Worm (Caenorhabditis elegans) whole organism, young adult: ENCODE results near the gene ZK899.5.

Experiments used
- B0261.1 ChIP-seq: sonication (generic microtip); optimal IDR thresholded peaks from 2 replicates; lab custom pipeline; 2016; ENCODE audit warnings: mild to moderate bottlenecking, missing genetic modification characterization, moderate library complexity, missing compliant biosample characterization
- F22D6.2 ChIP-seq: sonication (generic microtip); optimal IDR thresholded peaks from 2 replicates; lab custom pipeline; 2016; ENCODE audit warnings: mild to moderate bottlenecking, missing genetic modification characterization, missing compliant biosample characterization
- F23B12.7 ChIP-seq: sonication (generic microtip); optimal IDR thresholded peaks from 2 replicates; lab custom pipeline; 2017; ENCODE audit warnings: missing genetic modification characterization, mild to moderate bottlenecking, missing compliant biosample characterization, antibody characterized with exemption, moderate library complexity; ENCODE audit not compliant: insufficient read depth
- F33H1.4 ChIP-seq: fragments of 200-800 bp; sonication (Bioruptor generic); IDR thresholded peaks from 2 replicates; pipeline ENCODE4 v1.3.6; 2022; ENCODE audit warnings: missing genetic modification reagents, missing genetic modification characterization, missing compliant biosample characterization
- F57A8.1 ChIP-seq: fragments of 200-800 bp; sonication (Bioruptor generic); optimal IDR thresholded peaks from 2 replicates; lab custom pipeline; 2018; ENCODE audit warnings: mild to moderate bottlenecking, missing genetic modification characterization, moderate library complexity, missing compliant biosample characterization
- F57C9.4 ChIP-seq: sonication (generic microtip); optimal IDR thresholded peaks from 2 replicates; lab custom pipeline; 2017; ENCODE audit warnings: mild to moderate bottlenecking, missing genetic modification characterization, missing compliant biosample characterization
- K12H6.12 ChIP-seq: fragments of 200-800 bp; sonication (Bioruptor generic); optimal IDR thresholded peaks from 2 replicates; lab custom pipeline; 2018; ENCODE audit warnings: mild to moderate bottlenecking, missing genetic modification characterization, missing compliant biosample characterization
- Y53G8AR.9 ChIP-seq: fragments of 200-800 bp; sonication (Bioruptor generic); conservative IDR thresholded peaks from 2 replicates; pipeline ENCODE4 v1.3.6; 2022; ENCODE audit warnings: missing genetic modification reagents, missing genetic modification characterization, missing compliant biosample characterization
- ama-1 ChIP-seq, 3 experiments: fragments of 150-350 bp in 1 of 3; sonication (generic microtip) in 2 of 3; optimal IDR thresholded peaks; 2 replicates each; lab custom pipeline; 2014 to 2018; ENCODE audit warnings: missing biosample characterization in 2 of 3, missing genetic modification characterization in 2 of 3, missing genetic modification reagents in 2 of 3
- attf-5 ChIP-seq: fragments of 200-800 bp; sonication (Bioruptor generic); optimal IDR thresholded peaks from 2 replicates; lab custom pipeline; 2018; ENCODE audit warnings: mild to moderate bottlenecking, missing genetic modification characterization, missing compliant biosample characterization
- bed-1 ChIP-seq: fragments of 200-800 bp; sonication (Bioruptor generic); IDR thresholded peaks from 2 replicates; pipeline ENCODE4 v1.3.6; 2022; ENCODE audit warnings: missing genetic modification reagents, missing genetic modification characterization, missing compliant biosample characterization
- bed-2 ChIP-seq: fragments of 200-800 bp; sonication (Bioruptor generic); IDR thresholded peaks from 2 replicates; pipeline ENCODE4 v1.3.6; 2022; ENCODE audit warnings: missing genetic modification reagents, missing genetic modification characterization, missing compliant biosample characterization
- cebp-1 ChIP-seq, 2 experiments: fragments of 200-800 bp in 1 of 2; sonication (Bioruptor generic) in 1 of 2; sonication (generic microtip) in 1 of 2; IDR thresholded peaks in 1 of 2; optimal IDR thresholded peaks in 1 of 2; 2 replicates each; pipeline versions ENCODE4 v1.3.6 to Lab custom; 2017 to 2022; ENCODE audit warnings: missing compliant biosample characterization in 2 of 2, missing genetic modification characterization in 2 of 2, mild to moderate bottlenecking in 1 of 2, missing genetic modification reagents in 1 of 2, moderate library complexity in 1 of 2
- ceh-58 ChIP-seq: fragments of 200-800 bp; sonication (Bioruptor generic); IDR thresholded peaks from 2 replicates; pipeline ENCODE4 v1.3.6; 2022; ENCODE audit warnings: missing genetic modification characterization, missing compliant biosample characterization
- ceh-79 ChIP-seq: sonication (generic microtip); optimal IDR thresholded peaks from 2 replicates; lab custom pipeline; 2017; ENCODE audit warnings: mild to moderate bottlenecking, missing genetic modification characterization, missing compliant biosample characterization
- die-1 ChIP-seq: sonication (generic microtip); optimal IDR thresholded peaks from 2 replicates; lab custom pipeline; 2016; ENCODE audit warnings: missing genotype, mild to moderate bottlenecking, missing genetic modification characterization, missing compliant biosample characterization
- dpff-1 ChIP-seq: sonication (generic microtip); optimal IDR thresholded peaks from 2 replicates; lab custom pipeline; 2017; ENCODE audit warnings: mild to moderate bottlenecking, missing genetic modification characterization, missing compliant biosample characterization
- dpl-1 ChIP-seq: fragments of 150-350 bp; optimal IDR thresholded peaks from 2 replicates; lab custom pipeline; 2014; ENCODE audit warnings: missing biosample characterization, missing genetic modification reagents, missing genetic modification characterization
- egl-44 ChIP-seq: fragments of 200-800 bp; sonication (Bioruptor generic); IDR thresholded peaks from 2 replicates; pipeline ENCODE4 v1.3.6; 2022; ENCODE audit warnings: missing genetic modification reagents, missing genetic modification characterization, missing compliant biosample characterization
- fkh-3 ChIP-seq: sonication (generic microtip); optimal IDR thresholded peaks from 2 replicates; lab custom pipeline; 2016; ENCODE audit warnings: mild to moderate bottlenecking, missing genetic modification characterization, missing compliant biosample characterization
- him-1 ChIP-seq: sonication (generic microtip); optimal IDR thresholded peaks from 2 replicates; lab custom pipeline; 2016; ENCODE audit warnings: missing genotype, missing genetic modification reagents, missing genetic modification characterization, missing compliant biosample characterization
- hlh-12 ChIP-seq: sonication (generic microtip); optimal IDR thresholded peaks from 2 replicates; lab custom pipeline; 2016; ENCODE audit warnings: missing genetic modification characterization, missing compliant biosample characterization
- hmg-20 ChIP-seq: fragments of 200-800 bp; sonication (Bioruptor generic); IDR thresholded peaks from 2 replicates; pipeline ENCODE4 v1.3.6; 2022; ENCODE audit warnings: missing genetic modification reagents, missing genetic modification characterization, missing compliant biosample characterization
- lag-1 ChIP-seq: fragments of 200-800 bp; sonication (Bioruptor generic); IDR thresholded peaks from 2 replicates; pipeline ENCODE4 v1.3.6; 2022; ENCODE audit warnings: missing genetic modification reagents, missing genetic modification characterization, missing compliant biosample characterization
- let-607 ChIP-seq, 2 experiments: fragments of 200-800 bp in 1 of 2; sonication (Bioruptor generic) in 1 of 2; sonication (generic microtip) in 1 of 2; optimal IDR thresholded peaks; 2 replicates each; lab custom pipeline; 2016 to 2018; ENCODE audit warnings: mild to moderate bottlenecking in 2 of 2, missing compliant biosample characterization in 2 of 2, missing genetic modification characterization in 2 of 2, moderate library complexity in 2 of 2, missing genotype in 1 of 2
- madf-6 ChIP-seq: fragments of 200-800 bp; sonication (Bioruptor generic); IDR thresholded peaks from 2 replicates; pipeline ENCODE4 v1.3.6; 2022; ENCODE audit warnings: missing genetic modification reagents, missing genetic modification characterization, missing compliant biosample characterization
- madf-8 ChIP-seq: fragments of 200-800 bp; sonication (Bioruptor generic); conservative IDR thresholded peaks from 2 replicates; pipeline ENCODE4 v1.3.6; 2022; ENCODE audit warnings: missing genetic modification reagents, missing genetic modification characterization, missing compliant biosample characterization
- mcd-1 ChIP-seq: fragments of 200-800 bp; sonication (Bioruptor generic); IDR thresholded peaks from 2 replicates; pipeline ENCODE4 v1.3.6; 2022; ENCODE audit warnings: missing genetic modification reagents, missing genetic modification characterization, missing compliant biosample characterization
- mel-28 ChIP-seq: sonication (generic microtip); optimal IDR thresholded peaks from 2 replicates; lab custom pipeline; 2016; ENCODE audit warnings: borderline replicate concordance, mild to moderate bottlenecking, missing genetic modification characterization, missing compliant biosample characterization
- mes-4 ChIP-seq: sonication (generic microtip); optimal IDR thresholded peaks from 2 replicates; lab custom pipeline; 2016; ENCODE audit warnings: missing genotype, missing genetic modification characterization, missing compliant biosample characterization
- nfya-2 ChIP-seq: fragments of 200-800 bp; sonication (Bioruptor generic); IDR thresholded peaks from 2 replicates; pipeline ENCODE4 v1.3.6; 2022; ENCODE audit warnings: missing genetic modification reagents, missing genetic modification characterization, missing compliant biosample characterization
- nfyb-1 ChIP-seq: fragments of 200-800 bp; sonication (Bioruptor generic); IDR thresholded peaks from 2 replicates; pipeline ENCODE4 v1.3.6; 2022; ENCODE audit warnings: missing genetic modification reagents, missing genetic modification characterization, missing compliant biosample characterization
- nhr-179 ChIP-seq: sonication (generic microtip); optimal IDR thresholded peaks from 2 replicates; lab custom pipeline; 2016; ENCODE audit warnings: mild to moderate bottlenecking, missing genetic modification characterization, missing compliant biosample characterization
- nhr-27 ChIP-seq: fragments of 200-800 bp; sonication (Bioruptor generic); optimal IDR thresholded peaks from 2 replicates; lab custom pipeline; 2018; ENCODE audit warnings: mild to moderate bottlenecking, missing genetic modification characterization, moderate library complexity, missing compliant biosample characterization
- nhr-90 ChIP-seq: sonication (generic microtip); optimal IDR thresholded peaks from 2 replicates; lab custom pipeline; 2016; ENCODE audit warnings: missing genotype, mild to moderate bottlenecking, missing genetic modification characterization, missing compliant biosample characterization
- rpc-1 ChIP-seq, 2 experiments: fragments of 150-350 bp in 1 of 2; sonication (generic microtip) in 1 of 2; optimal IDR thresholded peaks; 2 replicates each; lab custom pipeline; 2014 to 2018; ENCODE audit warnings: missing biosample characterization in 1 of 2, missing genetic modification characterization in 1 of 2, missing genetic modification reagents in 1 of 2, missing genotype in 1 of 2
- snpc-1.3 ChIP-seq: sonication (generic microtip); optimal IDR thresholded peaks from 2 replicates; lab custom pipeline; 2017; ENCODE audit warnings: missing genetic modification characterization, mild to moderate bottlenecking, missing compliant biosample characterization, antibody characterized with exemption, moderate library complexity, missing genotype, missing genetic modification reagents; ENCODE audit not compliant: insufficient read depth
- somi-1 ChIP-seq: fragments of 200-800 bp; sonication (Bioruptor generic); optimal IDR thresholded peaks from 2 replicates; lab custom pipeline; 2018; ENCODE audit warnings: mild to moderate bottlenecking, missing genetic modification characterization, missing compliant biosample characterization
- sptf-2 ChIP-seq: fragments of 200-800 bp; sonication (Bioruptor generic); optimal IDR thresholded peaks from 2 replicates; lab custom pipeline; 2018; ENCODE audit warnings: mild to moderate bottlenecking, missing genetic modification characterization, missing compliant biosample characterization
- tbp1 ChIP-seq: fragments of 200-800 bp; sonication (Bioruptor generic); optimal IDR thresholded peaks from 2 replicates; lab custom pipeline; 2018; ENCODE audit warnings: mild to moderate bottlenecking, missing genetic modification characterization, missing compliant biosample characterization
- tlf-1 ChIP-seq: fragments of 200-800 bp; sonication (Bioruptor generic); optimal IDR thresholded peaks from 2 replicates; lab custom pipeline; 2018; ENCODE audit warnings: mild to moderate bottlenecking, missing genetic modification characterization, missing compliant biosample characterization
- unc-130 ChIP-seq: sonication (generic microtip); optimal IDR thresholded peaks from 2 replicates; lab custom pipeline; 2016; ENCODE audit warnings: missing genetic modification reagents, missing genetic modification characterization, missing compliant biosample characterization
- ztf-18 ChIP-seq: sonication (generic microtip); optimal IDR thresholded peaks from 2 replicates; lab custom pipeline; 2016; ENCODE audit warnings: missing genotype, mild to moderate bottlenecking, missing genetic modification characterization, missing compliant biosample characterization
- ztf-22 ChIP-seq: fragments of 200-800 bp; sonication (Bioruptor generic); optimal IDR thresholded peaks from 2 replicates; lab custom pipeline; 2018; ENCODE audit warnings: mild to moderate bottlenecking, missing genetic modification characterization, moderate library complexity, missing compliant biosample characterization
- ztf-25 ChIP-seq: fragments of 200-800 bp; sonication (Bioruptor generic); IDR thresholded peaks from 2 replicates; pipeline ENCODE4 v1.3.6; 2022; ENCODE audit warnings: missing genetic modification reagents, missing genetic modification characterization, missing compliant biosample characterization
- ztf-3 ChIP-seq: fragments of 200-800 bp; sonication (Bioruptor generic); optimal IDR thresholded peaks from 2 replicates; lab custom pipeline; 2018; ENCODE audit warnings: mild to moderate bottlenecking, missing genetic modification characterization, missing compliant biosample characterization
- ztf-6 ChIP-seq: fragments of 200-800 bp; sonication (Bioruptor generic); IDR thresholded peaks from 2 replicates; pipeline ENCODE4 v1.3.6; 2022; ENCODE audit warnings: missing genetic modification reagents, missing genetic modification characterization, missing compliant biosample characterization

Gene ZK899.5

DNA sequence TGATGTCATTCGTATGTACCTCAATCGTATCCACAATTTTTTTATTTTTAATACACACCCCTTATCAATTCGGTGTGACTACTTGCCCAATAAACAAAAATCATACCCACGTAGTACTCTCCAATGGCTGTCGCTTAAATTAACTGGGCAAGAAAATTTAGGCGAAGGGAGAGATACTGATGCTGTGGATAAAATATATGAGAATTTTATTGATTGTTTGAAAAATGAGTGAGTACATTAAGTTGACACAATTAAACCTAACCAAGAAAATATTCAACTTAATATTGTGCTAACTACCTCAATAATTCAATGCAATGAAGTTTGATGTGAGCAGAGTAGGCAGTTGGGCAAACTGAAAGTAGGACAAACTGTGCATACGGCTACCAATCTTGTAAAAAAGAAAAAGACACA is 5.0 kb upstream of the ZK899.5 start (continued):
- peak; percentile 98 for TF ChIP-seq nfyb-1
- peak; percentile 10; the same call in 1 of the 2 replicates for TF ChIP-seq F33H1.4 (GFP tag; lab: Robert Waterston, UW)
- peak; percentile 94 for TF ChIP-seq ztf-3 (GFP tag; lab: Kevin White, UChicago)
- TF ChIP-seq bed-1 (GFP tag; lab: Robert Waterston, UW) = no peak
- no peak for TF ChIP-seq madf-6
- TF ChIP-seq ztf-22 (GFP tag; lab: Kevin White, UChicago) = peak; percentile 92
- peak; percentile 96 for TF ChIP-seq F22D6.2
- peak; percentile 70 for TF ChIP-seq sptf-2 (GFP tag; lab: Kevin White, UChicago)
- TF ChIP-seq cebp-1 (GFP tag; IDR thresholded peaks at IDR 0.05; lab: Robert Waterston, UW) = peak; percentile 82
- TF ChIP-seq cebp-1 (tag; optimal IDR thresholded peaks at IDR 0.05; lab: Kevin White, UChicago) = peak; percentile 97
- TF ChIP-seq ceh-58 (GFP tag; lab: Robert Waterston, UW) = 0 out of 2 replicates have a peak, but pooled peaks have one; percentile 82
- TF ChIP-seq ztf-6 (GFP tag; lab: Robert Waterston, UW) = peak; percentile 65; the same call in 1 of the 2 replicates
- TF ChIP-seq attf-5 = peak; percentile 70
- TF ChIP-seq bed-2 (GFP tag; lab: Robert Waterston, UW) = peak; percentile 90
- no peak for TF ChIP-seq mel-28 (tag; lab: Kevin White, UChicago)
- TF ChIP-seq ama-1 (optimal IDR thresholded peaks at IDR 0.05; lab: Kevin White, UChicago) = no peak
- peak in 1 of 2 experiments; percentile 60 for TF ChIP-seq ama-1 (GFP tag; optimal IDR thresholded peaks at IDR 0.05; lab: Kevin White, UChicago)
- TF ChIP-seq F57A8.1 (GFP tag; lab: Kevin White, UChicago) = peak; percentile 93
- peak; percentile 8 for TF ChIP-seq rpc-1 (optimal IDR thresholded peaks at IDR 0.05; lab: Kevin White, UChicago)
- TF ChIP-seq rpc-1 (tag; optimal IDR thresholded peaks at IDR 0.05; lab: Kevin White, UChicago) = no peak
- TF ChIP-seq dpl-1 (GFP tag; lab: Kevin White, UChicago) = no peak
- no peak for TF ChIP-seq madf-8
- TF ChIP-seq ceh-79 (tag; lab: Kevin White, UChicago) = peak; percentile 73
- peak; percentile 97 for TF ChIP-seq K12H6.12 (tag; lab: Kevin White, UChicago)
- no peak for TF ChIP-seq mes-4 (tag; lab: Kevin White, UChicago)
- peak; percentile 13 for TF ChIP-seq hlh-12
- peak; percentile 93 for TF ChIP-seq dpff-1 (tag; lab: Kevin White, UChicago)
- TF ChIP-seq die-1 (tag; lab: Kevin White, UChicago) = peak; percentile 61
- peak; percentile 81 for TF ChIP-seq tbp1 (GFP tag; lab: Kevin White, UChicago)
- peak; percentile 98 for TF ChIP-seq Y53G8AR.9
- peak; percentile 17 for TF ChIP-seq snpc-1.3 (tag; lab: Kevin White, UChicago)
- peak; percentile 88 for TF ChIP-seq nhr-179
- no peak for TF ChIP-seq ztf-25 (GFP tag; lab: Robert Waterston, UW)
- peak; percentile 99 for TF ChIP-seq tlf-1 (GFP tag; lab: Kevin White, UChicago)
- TF ChIP-seq ztf-18 = peak; percentile 64
- peak; percentile 85 for TF ChIP-seq egl-44 (GFP tag; lab: Robert Waterston, UW)
- TF ChIP-seq nhr-27 (tag; lab: Kevin White, UChicago) = peak; percentile 94
- TF ChIP-seq B0261.1 (tag; lab: Kevin White, UChicago) = peak; percentile 63
- TF ChIP-seq mcd-1 (GFP tag; lab: Robert Waterston, UW) = peak; percentile 87
- TF ChIP-seq nhr-90 (tag; lab: Kevin White, UChicago) = peak; percentile 89
- peak; percentile 96 for TF ChIP-seq hmg-20 (GFP tag; lab: Robert Waterston, UW)
- TF ChIP-seq F57C9.4 (tag; lab: Kevin White, UChicago) = no peak
- no peak for TF ChIP-seq him-1 (tag; lab: Kevin White, UChicago)
- TF ChIP-seq let-607 (tag; optimal IDR thresholded peaks at IDR 0.05; lab: Kevin White, UChicago) = peak; percentile 69 to 94
- peak; percentile 99 for TF ChIP-seq somi-1 (GFP tag; lab: Kevin White, UChicago)
- TF ChIP-seq nfya-2 (GFP tag; lab: Robert Waterston, UW) = no peak
- TF ChIP-seq lag-1 (GFP tag; lab: Robert Waterston, UW) = 0 out of 2 replicates have a peak, but pooled peaks have one; percentile 23
- peak; percentile 96 for TF ChIP-seq F23B12.7 (tag; lab: Kevin White, UChicago)
- TF ChIP-seq unc-130 (GFP tag; lab: Kevin White, UChicago) = peak; percentile 60
- TF ChIP-seq fkh-3 = no peak
